Worm (Caenorhabditis elegans) whole organism, L4 larva: Measurements from ENCODE around the gene M05D6.5.

Experiments used
- R02D3.7 ChIP-seq: fragments of 150-350 bp; sonication (generic microtip); optimal IDR thresholded peaks from 3 replicates; lab custom pipeline; 2014; ENCODE audit warnings: missing biosample characterization, missing genetic modification characterization
- Y5F2A.4 ChIP-seq: fragments of 200-800 bp; sonication (Bioruptor generic); optimal IDR thresholded peaks from 2 replicates; lab custom pipeline; 2018; ENCODE audit warnings: mild to moderate bottlenecking, missing genetic modification characterization, missing compliant biosample characterization
- Y75B8A.6 ChIP-seq: fragments of 200-800 bp; sonication (Bioruptor generic); IDR thresholded peaks from 2 replicates; pipeline ENCODE4 v1.3.6; 2022; ENCODE audit warnings: missing genetic modification reagents, missing genetic modification characterization, missing compliant biosample characterization
- aha-1 ChIP-seq: fragments of 150-350 bp; peaks from one replicate; lab custom pipeline; 2014; ENCODE audit warnings: missing biosample characterization, missing genetic modification characterization
- aly-2 ChIP-seq: sonication (generic microtip); optimal IDR thresholded peaks from 2 replicates; lab custom pipeline; 2018; ENCODE audit warnings: missing biosample characterization, missing genetic modification characterization
- arid-1 ChIP-seq: fragments of 200-800 bp; sonication (Bioruptor generic); conservative IDR thresholded peaks from 2 replicates; pipeline ENCODE4 v1.3.6; 2022; ENCODE audit warnings: missing genetic modification reagents, missing genetic modification characterization, missing compliant biosample characterization
- attf-4 ChIP-seq: sonication (generic microtip); optimal IDR thresholded peaks from 3 replicates; lab custom pipeline; 2017; ENCODE audit warnings: missing biosample characterization, missing genetic modification characterization
- ceh-28 ChIP-seq: fragments of 150-350 bp; optimal IDR thresholded peaks from 2 replicates; lab custom pipeline; 2014; ENCODE audit warnings: missing biosample characterization, missing genetic modification reagents, missing genetic modification characterization
- ceh-62 ChIP-seq: sonication (generic microtip); optimal IDR thresholded peaks from 2 replicates; lab custom pipeline; 2017; ENCODE audit warnings: missing biosample characterization, missing genetic modification characterization
- dmd-9 ChIP-seq: fragments of 200-800 bp; sonication (Bioruptor generic); IDR thresholded peaks from 2 replicates; pipeline ENCODE4 v1.3.6; 2022; ENCODE audit warnings: missing genetic modification reagents, missing genetic modification characterization, missing compliant biosample characterization
- dpl-1 ChIP-seq: fragments of 150-350 bp; optimal IDR thresholded peaks from 2 replicates; lab custom pipeline; 2014; ENCODE audit warnings: missing biosample characterization, missing genetic modification reagents, missing genetic modification characterization
- dve-1 ChIP-seq: sonication (generic microtip); optimal IDR thresholded peaks from 2 replicates; lab custom pipeline; 2017; ENCODE audit warnings: antibody characterized with exemption, mild to moderate bottlenecking, missing genetic modification characterization, missing compliant biosample characterization; ENCODE audit not compliant: insufficient read depth
- egl-43 ChIP-seq: fragments of 200-800 bp; sonication (Bioruptor generic); IDR thresholded peaks from 2 replicates; pipeline ENCODE4 v1.3.6; 2022; ENCODE audit warnings: missing genetic modification reagents, missing genetic modification characterization, missing compliant biosample characterization
- hif-1 ChIP-seq, 2 experiments: sonication (generic microtip); optimal IDR thresholded peaks; 2 replicates each; lab custom pipeline; 2016 to 2017; ENCODE audit warnings: missing compliant biosample characterization in 2 of 2, missing genetic modification characterization in 2 of 2, missing genetic modification reagents in 2 of 2, missing genotype in 2 of 2, mild to moderate bottlenecking in 1 of 2
- hlh-11 ChIP-seq: fragments of 200-800 bp; sonication (Bioruptor generic); optimal IDR thresholded peaks from 2 replicates; lab custom pipeline; 2018; ENCODE audit warnings: mild to moderate bottlenecking, missing genetic modification characterization, missing compliant biosample characterization
- hlh-30 ChIP-seq: sonication (generic microtip); optimal IDR thresholded peaks from 2 replicates; lab custom pipeline; 2017; ENCODE audit warnings: antibody characterized with exemption, mild to moderate bottlenecking, missing genetic modification characterization, missing compliant biosample characterization; ENCODE audit not compliant: insufficient read depth
- hmg-1.1 ChIP-seq: fragments of 200-800 bp; sonication (Bioruptor generic); IDR thresholded peaks from 2 replicates; pipeline ENCODE4 v1.3.6; 2022; ENCODE audit warnings: missing genetic modification reagents, missing genetic modification characterization, missing compliant biosample characterization
- lin-15B ChIP-seq: fragments of 150-350 bp; sonication (generic microtip); optimal IDR thresholded peaks from 3 replicates; lab custom pipeline; 2014; ENCODE audit warnings: missing biosample characterization, missing genetic modification characterization
- lin-38 ChIP-seq: fragments of 200-800 bp; sonication (Bioruptor generic); IDR thresholded peaks from 2 replicates; pipeline ENCODE4 v1.3.6; 2022; ENCODE audit warnings: missing genetic modification reagents, missing genetic modification characterization, missing compliant biosample characterization
- lsy-2 ChIP-seq, 2 experiments: fragments of 150-350 bp in 1 of 2; sonication (generic microtip) in 1 of 2; optimal IDR thresholded peaks; 2 replicates each; lab custom pipeline; 2014 to 2017; ENCODE audit warnings: missing biosample characterization in 2 of 2, missing genetic modification characterization in 2 of 2
- mep-1 ChIP-seq: fragments of 150-350 bp; sonication (generic microtip); optimal IDR thresholded peaks from 3 replicates; lab custom pipeline; 2014; ENCODE audit warnings: missing biosample characterization, missing genetic modification characterization
- mes-2 ChIP-seq: sonication (generic microtip); optimal IDR thresholded peaks from 2 replicates; lab custom pipeline; 2016; ENCODE audit warnings: missing genotype, mild to moderate bottlenecking, missing genetic modification characterization, missing compliant biosample characterization; ENCODE audit not compliant: poor library complexity, severe bottlenecking
- mxl-2 ChIP-seq: fragments of 200-800 bp; sonication (Bioruptor generic); conservative IDR thresholded peaks from 2 replicates; pipeline ENCODE4 v1.3.6; 2022; ENCODE audit warnings: missing genetic modification reagents, missing genetic modification characterization, missing compliant biosample characterization
- nhr-102 ChIP-seq: sonication (generic microtip); optimal IDR thresholded peaks from 2 replicates; lab custom pipeline; 2016; ENCODE audit warnings: mild to moderate bottlenecking, missing genetic modification characterization, moderate library complexity, missing compliant biosample characterization
- nhr-77 ChIP-seq: fragments of 150-350 bp; optimal IDR thresholded peaks from 2 replicates; lab custom pipeline; 2014; ENCODE audit warnings: missing biosample characterization, missing genetic modification characterization
- saeg-2 ChIP-seq: fragments of 200-800 bp; sonication (Bioruptor generic); IDR thresholded peaks from 2 replicates; pipeline ENCODE4 v1.3.6; 2022; ENCODE audit warnings: missing genetic modification reagents, missing genetic modification characterization, missing compliant biosample characterization
- spr-3 ChIP-seq: fragments of 200-800 bp; sonication (Bioruptor generic); optimal IDR thresholded peaks from 2 replicates; lab custom pipeline; 2018; ENCODE audit warnings: mild to moderate bottlenecking, missing genetic modification characterization, missing compliant biosample characterization
- tra-1 ChIP-seq: fragments of 200-800 bp; sonication (Bioruptor generic); IDR thresholded peaks from 2 replicates; pipeline ENCODE4 v1.3.6; 2022; ENCODE audit warnings: missing genetic modification reagents, missing genetic modification characterization, missing compliant biosample characterization
- unc-130 ChIP-seq: sonication (generic microtip); optimal IDR thresholded peaks from 2 replicates; lab custom pipeline; 2016; ENCODE audit warnings: missing genetic modification reagents, missing genetic modification characterization, missing compliant biosample characterization
- unc-39 ChIP-seq: sonication (generic microtip); optimal IDR thresholded peaks from 2 replicates; lab custom pipeline; 2017; ENCODE audit warnings: missing biosample characterization, missing genetic modification characterization
- zfp-3 ChIP-seq: fragments of 200-800 bp; sonication (Bioruptor generic); conservative IDR thresholded peaks from 2 replicates; pipeline ENCODE4 v1.3.6; 2022; ENCODE audit warnings: missing genetic modification reagents, missing genetic modification characterization, missing compliant biosample characterization

The M05D6.5 gene

DNA sequence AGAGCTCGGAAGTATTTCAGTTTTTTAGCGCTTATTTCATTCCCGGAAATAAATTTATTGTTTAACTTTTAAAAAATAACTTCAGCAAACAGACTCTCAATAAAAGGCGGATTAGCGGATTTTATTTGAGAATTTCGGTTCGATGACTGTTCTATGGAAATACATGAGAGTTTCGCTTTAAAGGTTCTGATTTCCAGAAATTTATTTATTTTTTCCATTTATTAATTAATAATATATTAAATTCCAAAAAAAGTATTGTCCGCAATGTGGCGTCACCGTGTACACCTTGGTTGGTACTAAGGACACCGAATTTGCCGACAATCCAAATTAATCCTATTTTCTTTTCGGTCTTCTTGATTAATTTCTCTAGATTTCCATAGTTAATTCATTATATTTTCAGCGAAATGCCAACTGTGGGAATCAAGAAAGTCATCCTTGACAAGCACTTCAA, 17.5 kb downstream of the M05D6.5 start, which contains the start of gene fars-3 (continued):
- TF ChIP-seq lin-15B = no peak
- no peak for TF ChIP-seq aha-1
- no peak for TF ChIP-seq mxl-2
- no peak for TF ChIP-seq saeg-2 (GFP tag; lab: Robert Waterston, UW)
- peak; percentile 67; the same call in 1 of the 2 replicates for TF ChIP-seq lin-38
- no peak for TF ChIP-seq ceh-62
- no peak for TF ChIP-seq ceh-28 (tag; lab: Kevin White, UChicago)
- peak; percentile 27 for TF ChIP-seq nhr-102
- no peak for TF ChIP-seq R02D3.7
- 0 out of 2 replicates have a peak, but pooled peaks have one; percentile 10 for TF ChIP-seq zfp-3 (GFP tag; lab: Robert Waterston, UW)
- TF ChIP-seq nhr-77 (tag; lab: Kevin White, UChicago) = no peak
- TF ChIP-seq arid-1 (GFP tag; lab: Robert Waterston, UW) = peak; percentile 14; the same call in 1 of the 2 replicates

DNA sequence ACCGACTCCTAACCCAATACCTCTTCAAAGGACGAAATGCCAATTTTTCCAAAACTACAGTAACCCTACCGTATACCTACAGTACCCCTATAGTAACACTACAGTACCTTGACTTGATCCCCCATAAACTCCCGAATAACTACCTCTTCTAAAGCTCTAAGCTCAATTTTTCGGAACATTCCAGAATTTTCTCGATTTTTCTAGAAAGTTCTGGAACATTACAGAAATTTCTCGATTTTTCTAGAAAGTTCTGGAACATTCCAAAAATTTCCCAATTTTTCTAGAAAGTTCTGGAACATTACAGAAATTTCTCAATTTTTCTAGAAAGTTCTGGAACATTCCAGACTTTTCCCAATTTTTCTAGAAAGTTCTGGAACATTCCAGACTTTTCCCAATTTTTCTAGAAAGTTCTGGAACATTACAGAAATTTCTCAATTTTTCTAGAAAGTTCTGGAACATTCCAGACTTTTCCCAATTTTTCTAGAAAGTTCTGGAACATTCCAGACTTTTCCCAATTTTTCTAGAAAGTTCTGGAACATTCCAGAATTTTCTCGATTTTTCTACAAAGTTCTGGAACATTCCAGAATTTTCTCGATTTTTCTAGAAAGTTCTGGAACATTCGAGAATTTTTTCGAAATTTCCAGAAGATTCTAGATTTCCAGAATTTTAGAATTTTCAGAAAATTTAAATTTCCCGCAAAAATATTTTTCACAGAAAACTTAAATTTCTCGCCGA, 22.0 kb downstream of the M05D6.5 start:
- TF ChIP-seq arid-1 (GFP tag; lab: Robert Waterston, UW) = peak; percentile 34; the same call in 1 of the 2 replicates

DNA sequence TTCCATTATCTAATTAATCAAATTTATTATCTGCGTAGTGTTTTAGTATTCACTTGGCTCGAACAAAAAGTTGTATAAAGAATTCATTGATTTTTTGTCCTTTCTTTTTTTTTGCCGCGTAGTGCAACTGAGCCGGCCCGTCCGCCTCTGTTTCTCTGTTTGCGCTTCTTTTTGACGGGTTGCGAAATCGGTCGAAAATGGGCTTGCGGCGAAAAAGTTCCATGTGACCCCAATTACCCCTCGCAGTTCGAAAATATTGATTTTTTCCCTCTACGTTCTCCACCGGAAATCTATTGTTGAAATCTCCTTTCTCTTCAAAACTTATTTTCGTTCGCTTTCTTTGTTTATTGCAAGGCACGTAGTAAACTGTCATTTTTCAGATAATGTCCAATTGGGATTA, 24.6 kb downstream of the M05D6.5 start, which contains the start of gene zyg-9:
Gene zyg-9, plus strand, starts transcription at position 381 of the 400 bp plus-strand sequence.
- TF ChIP-seq aly-2 (no peak), dve-1 (tag; lab: Kevin White, UChicago) (peak; percentile 7), lsy-2 (tag; optimal IDR thresholded peaks at IDR 0.05; lab: Kevin White, UChicago) (peak in 1 of 2 experiments; percentile 60), mes-2 (tag; lab: Kevin White, UChicago) (peak; percentile 37), dpl-1 (GFP tag; lab: Kevin White, UChicago) (peak; percentile 5), Y75B8A.6 (no peak), unc-39 (tag; lab: Kevin White, UChicago) (no peak), mep-1 (tag; lab: Kevin White, UChicago) (peak; percentile 10), dmd-9 (no peak), attf-4 (tag; lab: Kevin White, UChicago) (no peak), hlh-11 (tag; lab: Kevin White, UChicago) (peak; percentile 24), egl-43 (peak; percentile 28; the same call in 1 of the 2 replicates), ceh-28 (tag; lab: Kevin White, UChicago) (peak; percentile 11), Y5F2A.4 (GFP tag; lab: Kevin White, UChicago) (no peak), hif-1 (tag; optimal IDR thresholded peaks at IDR 0.05; lab: Kevin White, UChicago) (peak in 1 of 2 experiments; percentile 22), hlh-30 (tag; lab: Kevin White, UChicago) (peak; percentile 83), hmg-1.1 (0 out of 2 replicates have a peak, but pooled peaks have one; percentile 32), aha-1 (peak; percentile 64), spr-3 (GFP tag; lab: Kevin White, UChicago) (no peak)

DNA sequence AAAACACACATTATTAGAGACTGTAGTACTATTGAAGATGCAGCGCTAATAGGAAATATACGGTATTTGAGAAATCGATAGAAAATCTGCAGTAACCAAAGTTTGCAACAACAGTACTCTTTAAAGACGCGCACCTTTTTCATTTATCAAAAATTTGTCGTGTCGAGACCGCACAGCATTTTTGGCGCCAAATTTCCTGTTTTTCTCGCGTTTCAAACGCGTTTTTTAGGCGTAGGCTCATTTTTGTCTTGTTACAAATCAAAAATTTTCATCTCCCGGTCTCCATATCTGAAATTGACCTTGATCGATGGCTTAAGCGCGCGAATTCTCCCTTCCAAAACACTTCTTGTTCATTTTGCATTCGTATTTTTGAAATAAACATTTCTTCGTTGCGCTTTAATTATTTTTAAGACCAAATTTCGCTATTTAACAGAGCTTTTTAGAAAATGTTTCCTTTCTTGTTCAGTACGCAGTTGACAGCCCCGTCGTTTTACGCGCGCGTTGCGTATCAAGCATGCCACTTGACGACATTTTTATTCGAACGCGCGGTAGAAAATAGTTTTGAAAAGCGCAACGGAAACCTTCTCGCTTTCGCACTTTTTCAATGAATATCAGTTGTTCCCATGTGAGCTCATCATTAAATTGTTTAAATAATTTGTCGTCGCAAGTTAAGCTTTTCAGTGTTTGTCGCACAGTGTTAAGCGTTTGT, 25.2 kb downstream of the M05D6.5 start:
- peak; percentile 21 for TF ChIP-seq unc-130 (GFP tag; lab: Kevin White, UChicago)
- TF ChIP-seq dpl-1 (GFP tag; lab: Kevin White, UChicago) = peak; percentile 13
- TF ChIP-seq tra-1 (GFP tag; lab: Robert Waterston, UW) = no peak
- TF ChIP-seq lin-38 = 0 out of 2 replicates have a peak, but pooled peaks have one; percentile 22
